Worm (Caenorhabditis elegans) whole organism, L3 larva: ENCODE measurements around the gene M151.2.

ENCODE experiments used
- R02D3.7 ChIP-seq: fragments of 150-350 bp; optimal IDR thresholded peaks from 2 replicates; lab custom pipeline; 2014; ENCODE audit warnings: missing biosample characterization, missing genetic modification characterization
- aly-2 ChIP-seq: fragments of 150-350 bp; optimal IDR thresholded peaks from 2 replicates; lab custom pipeline; 2014; ENCODE audit warnings: missing biosample characterization, missing genetic modification characterization
- ama-1 ChIP-seq: fragments of 150-350 bp; optimal IDR thresholded peaks from 2 replicates; lab custom pipeline; 2018
- ceh-16 ChIP-seq: sonication (generic microtip); optimal IDR thresholded peaks from 2 replicates; lab custom pipeline; 2017; ENCODE audit warnings: missing biosample characterization, missing genetic modification characterization
- ceh-28 ChIP-seq: fragments of 150-350 bp; optimal IDR thresholded peaks from 2 replicates; lab custom pipeline; 2014; ENCODE audit warnings: missing biosample characterization, missing genetic modification reagents, missing genetic modification characterization
- ceh-82 ChIP-seq: fragments of 150-350 bp; optimal IDR thresholded peaks from 2 replicates; lab custom pipeline; 2014; ENCODE audit warnings: missing biosample characterization, missing genetic modification characterization
- ceh-9 ChIP-seq: sonication (generic microtip); optimal IDR thresholded peaks from 2 replicates; lab custom pipeline; 2018; ENCODE audit warnings: missing biosample characterization, missing genetic modification characterization
- daf-12 ChIP-seq: fragments of 150-350 bp; optimal IDR thresholded peaks from 2 replicates; lab custom pipeline; 2014; ENCODE audit warnings: missing biosample characterization, missing genetic modification reagents, missing genetic modification characterization
- egl-27 ChIP-seq: sonication (generic microtip); optimal IDR thresholded peaks from 4 replicates; lab custom pipeline; 2017; ENCODE audit warnings: missing biosample characterization, missing genetic modification reagents, missing genetic modification characterization
- elt-1 ChIP-seq: fragments of 150-350 bp; optimal IDR thresholded peaks from 2 replicates; lab custom pipeline; 2014; ENCODE audit warnings: missing biosample characterization, missing genetic modification characterization
- elt-2 ChIP-seq: sonication (generic microtip); optimal IDR thresholded peaks from 2 replicates; lab custom pipeline; 2016; ENCODE audit warnings: missing genetic modification reagents, mild to moderate bottlenecking, missing genetic modification characterization, missing compliant biosample characterization
- elt-3 ChIP-seq, 3 experiments: fragments of 150-350 bp in 1 of 3; sonication (generic microtip) in 2 of 3; optimal IDR thresholded peaks; 2 replicates in 2 of 3; 4 replicates in 1 of 3; lab custom pipeline; 2014 to 2017; ENCODE audit warnings: missing biosample characterization in 3 of 3, missing genetic modification characterization in 3 of 3
- fkh-10 ChIP-seq: sonication (generic microtip); optimal IDR thresholded peaks from 2 replicates; lab custom pipeline; 2017; ENCODE audit warnings: missing biosample characterization, missing genetic modification reagents, missing genetic modification characterization
- fkh-2 ChIP-seq: fragments of 150-350 bp; optimal IDR thresholded peaks from 2 replicates; lab custom pipeline; 2014; ENCODE audit warnings: missing biosample characterization, missing genetic modification reagents, missing genetic modification characterization
- hmg-11 ChIP-seq: sonication (generic microtip); optimal IDR thresholded peaks from 2 replicates; lab custom pipeline; 2016; ENCODE audit warnings: missing genetic modification characterization, missing compliant biosample characterization
- jun-1 ChIP-seq: fragments of 150-350 bp; optimal IDR thresholded peaks from 2 replicates; lab custom pipeline; 2014; ENCODE audit warnings: missing biosample characterization, missing genetic modification reagents, missing genetic modification characterization
- lin-15B ChIP-seq: fragments of 150-350 bp; optimal IDR thresholded peaks from 2 replicates; lab custom pipeline; 2014; ENCODE audit warnings: missing biosample characterization, missing genetic modification characterization
- lin-39 ChIP-seq: fragments of 150-350 bp; optimal IDR thresholded peaks from 2 replicates; lab custom pipeline; 2018; ENCODE audit warnings: missing biosample characterization, missing genetic modification reagents, missing genetic modification characterization
- mdl-1 ChIP-seq: fragments of 150-350 bp; optimal IDR thresholded peaks from 2 replicates; lab custom pipeline; 2014; ENCODE audit warnings: missing biosample characterization, missing genetic modification characterization
- mml-1 ChIP-seq: fragments of 150-350 bp; sonication (generic microtip); optimal IDR thresholded peaks from 3 replicates; lab custom pipeline; 2014; ENCODE audit warnings: missing biosample characterization, missing genetic modification characterization
- nfya-1 ChIP-seq: sonication (generic microtip); optimal IDR thresholded peaks from 2 replicates; lab custom pipeline; 2017; ENCODE audit warnings: missing genetic modification characterization, mild to moderate bottlenecking, missing compliant biosample characterization, antibody characterized with exemption, moderate library complexity; ENCODE audit not compliant: insufficient read depth
- nhr-12 ChIP-seq: fragments of 150-350 bp; optimal IDR thresholded peaks from 2 replicates; lab custom pipeline; 2014; ENCODE audit warnings: missing biosample characterization, missing genetic modification characterization
- nhr-23 ChIP-seq: fragments of 150-350 bp; optimal IDR thresholded peaks from 2 replicates; lab custom pipeline; 2014; ENCODE audit warnings: missing biosample characterization, missing genetic modification reagents, missing genetic modification characterization
- nhr-237 ChIP-seq: fragments of 150-350 bp; optimal IDR thresholded peaks from 2 replicates; lab custom pipeline; 2014; ENCODE audit warnings: missing biosample characterization, missing genetic modification characterization
- nhr-25 ChIP-seq: sonication (generic microtip); optimal IDR thresholded peaks from 2 replicates; lab custom pipeline; 2017; ENCODE audit warnings: missing biosample characterization, missing genetic modification characterization
- nhr-77 ChIP-seq: fragments of 150-350 bp; optimal IDR thresholded peaks from 2 replicates; lab custom pipeline; 2014; ENCODE audit warnings: missing biosample characterization, missing genetic modification characterization
- pqm-1 ChIP-seq: fragments of 150-350 bp; optimal IDR thresholded peaks from 2 replicates; lab custom pipeline; 2017; ENCODE audit warnings: missing biosample characterization, missing genetic modification characterization, inconsistent platforms
- sea-2 ChIP-seq: fragments of 150-350 bp; sonication (generic microtip); optimal IDR thresholded peaks from 4 replicates; lab custom pipeline; 2014; ENCODE audit warnings: missing biosample characterization, missing genetic modification reagents, missing genetic modification characterization
- snpc-4 ChIP-seq: fragments of 150-350 bp; optimal IDR thresholded peaks from 2 replicates; lab custom pipeline; 2014; ENCODE audit warnings: missing biosample characterization, missing genetic modification characterization
- tbx-2 ChIP-seq: sonication (generic microtip); optimal IDR thresholded peaks from 2 replicates; lab custom pipeline; 2016; ENCODE audit warnings: mild to moderate bottlenecking, missing genetic modification characterization, missing compliant biosample characterization
- ztf-11 ChIP-seq: fragments of 150-350 bp; optimal IDR thresholded peaks from 2 replicates; lab custom pipeline; 2014; ENCODE audit warnings: missing biosample characterization, missing genetic modification characterization

Gene M151.2

ce11 chrII:3604578-3604977, 26.3 kb upstream of the M151.2 start:
- TF ChIP-seq pqm-1 (tag; lab: Kevin White, UChicago) (no peak), sea-2 (no peak), lin-15B (tag; lab: Kevin White, UChicago) (no peak), egl-27 (tag; lab: Kevin White, UChicago) (no peak), fkh-10 (GFP tag; lab: Kevin White, UChicago) (no peak), ceh-28 (no peak), ceh-9 (tag; lab: Kevin White, UChicago) (no peak), daf-12 (tag; lab: Kevin White, UChicago) (no peak), nhr-237 (no peak), ceh-82 (tag; lab: Kevin White, UChicago) (no peak), tbx-2 (no peak), nhr-23 (tag; lab: Kevin White, UChicago) (no peak), ama-1 (lab: Kevin White, UChicago) (no peak), elt-3 (tag; optimal IDR thresholded peaks at IDR 0.05; lab: Kevin White, UChicago) (no peak), elt-2 (tag; lab: Kevin White, UChicago) (no peak), nhr-25 (tag; lab: Kevin White, UChicago) (no peak)

ce11 chrII:3609764-3610163, 21.1 kb upstream of the M151.2 start, which contains the start of gene Y49F6A.5:
Gene Y49F6A.5, minus strand, starts transcription at chrII:3609864.
- TF ChIP-seq nhr-12 (tag; lab: Kevin White, UChicago) (no peak), egl-27 (tag; lab: Kevin White, UChicago) (no peak), lin-39 (tag; lab: Kevin White, UChicago) (no peak), fkh-2 (tag; lab: Kevin White, UChicago) (no peak), mdl-1 (no peak), mml-1 (tag; lab: Kevin White, UChicago) (no peak), elt-1 (tag; lab: Kevin White, UChicago) (no peak), R02D3.7 (tag; lab: Kevin White, UChicago) (no peak), ceh-9 (tag; lab: Kevin White, UChicago) (no peak)
- TF ChIP-seq, all 47 proteins: peak for 0

- TF ChIP-seq jun-1 (tag; lab: Kevin White, UChicago) (no peak), mml-1 (tag; lab: Kevin White, UChicago) (no peak), aly-2 (no peak), R02D3.7 (tag; lab: Kevin White, UChicago) (no peak), nfya-1 (tag; lab: Kevin White, UChicago) (peak; percentile 98), fkh-10 (GFP tag; lab: Kevin White, UChicago) (no peak)
Measured at ce11 chrII:3616615-3617014, 14.3 kb upstream of the M151.2 start.

- no peak for TF ChIP-seq lin-15B (tag; lab: Kevin White, UChicago)
- no peak for TF ChIP-seq elt-1 (tag; lab: Kevin White, UChicago)
- no peak for TF ChIP-seq R02D3.7 (tag; lab: Kevin White, UChicago)
- no peak for TF ChIP-seq hmg-11 (tag; lab: Kevin White, UChicago)
- no peak for TF ChIP-seq nhr-77 (tag; lab: Kevin White, UChicago)
- no peak for TF ChIP-seq tbx-2
- no peak for TF ChIP-seq nfya-1 (tag; lab: Kevin White, UChicago)
- TF ChIP-seq ceh-82 (tag; lab: Kevin White, UChicago), result no peak
- no peak for TF ChIP-seq ztf-11 (tag; lab: Kevin White, UChicago)
- no peak for TF ChIP-seq mml-1 (tag; lab: Kevin White, UChicago)
- no peak for TF ChIP-seq ceh-28
- TF ChIP-seq sea-2, result no peak
- TF ChIP-seq aly-2, result no peak
Measured at ce11 chrII:3617512-3617911, 13.4 kb upstream of the M151.2 start, which contains the start of gene F40E12.1. Gene F40E12.1, plus strand, starts transcription at chrII:3617812.

DNA sequence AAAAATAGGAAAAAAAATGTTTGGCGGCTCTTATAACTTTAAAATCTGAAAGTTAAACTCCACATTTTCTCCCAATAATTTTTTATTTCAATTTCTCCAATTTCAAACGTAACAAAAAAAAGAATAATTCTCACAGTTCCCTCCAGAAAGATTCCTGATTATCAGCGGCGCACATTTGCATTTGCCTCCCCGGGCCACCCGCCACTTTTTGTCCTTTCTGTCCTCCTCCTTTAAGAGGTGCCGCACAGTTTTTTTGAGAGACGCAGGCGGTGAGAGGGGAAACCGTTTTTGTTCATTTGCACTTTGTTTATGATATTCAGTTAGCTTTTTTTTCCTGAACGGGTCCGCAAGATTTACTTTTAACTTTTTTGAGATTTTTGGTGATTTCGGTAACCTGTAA, 10.0 kb upstream of the M151.2 start:
- TF ChIP-seq nhr-77 (tag; lab: Kevin White, UChicago) (no peak), fkh-10 (GFP tag; lab: Kevin White, UChicago) (no peak), aly-2 (no peak)

DNA sequence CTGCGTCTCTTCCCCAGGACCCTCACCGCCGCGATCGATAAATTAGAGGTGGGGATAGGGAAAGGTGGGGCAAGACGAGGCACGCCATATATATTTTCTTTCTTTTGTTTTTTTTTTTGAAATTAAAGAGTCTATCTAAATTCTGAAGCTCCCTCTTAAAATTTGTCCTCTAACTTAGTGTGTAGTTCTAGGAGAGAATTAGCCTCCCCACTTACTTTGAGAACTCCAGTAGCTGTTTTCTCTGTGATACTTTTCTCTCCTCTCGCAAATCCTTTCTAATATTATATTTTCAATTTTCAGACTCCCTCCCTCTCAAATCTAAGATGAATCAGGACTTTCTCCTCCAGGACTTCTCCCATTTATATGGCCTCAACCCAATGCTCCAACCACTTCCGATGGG, 8.9 kb upstream of the M151.2 start, which contains the start of gene M151.7:
Gene M151.7 (plus strand): TSS at position 301 of the 400 bp plus-strand sequence.
- TF ChIP-seq ceh-16 (tag; lab: Kevin White, UChicago), result no peak
- no peak for TF ChIP-seq jun-1 (tag; lab: Kevin White, UChicago)
- TF ChIP-seq aly-2, result no peak
- no peak for TF ChIP-seq mdl-1
- TF ChIP-seq snpc-4 (tag; lab: Kevin White, UChicago), result no peak
- no peak for TF ChIP-seq nhr-12 (tag; lab: Kevin White, UChicago)
- TF ChIP-seq elt-2 (tag; lab: Kevin White, UChicago), result no peak
